Fruit fly (Drosophila melanogaster) whole organism, embryonic: ENCODE results near the gene Sem1.

Experiments
- Asciz ChIP-seq: fragments of 200-800 bp; sonication (Bioruptor generic); optimal IDR thresholded peaks from 2 replicates; lab custom pipeline; 2017; ENCODE audit warnings: missing biosample characterization, mild to moderate bottlenecking, missing genetic modification characterization, missing genetic modification reagents
- Blimp-1 ChIP-seq: fragments of 200-800 bp; sonication (Bioruptor generic); optimal IDR thresholded peaks from 3 replicates; lab custom pipeline; 2018; ENCODE audit warnings: missing biosample characterization, missing genetic modification characterization, mild to moderate bottlenecking, moderate library complexity, missing genetic modification reagents
- CG1024 ChIP-seq: fragments of 200-800 bp; sonication (Bioruptor generic); IDR thresholded peaks from 2 replicates; pipeline ENCODE4 v1.3.6; 2022; ENCODE audit warnings: missing biosample characterization, missing genetic modification characterization
- CG11247 ChIP-seq: fragments of 200-800 bp; sonication (Bioruptor generic); IDR thresholded peaks from 2 replicates; pipeline ENCODE4 v1.3.6; 2022; ENCODE audit warnings: missing biosample characterization, missing genetic modification characterization
- CG12236 ChIP-seq: fragments of 200-800 bp; sonication (Bioruptor generic); optimal IDR thresholded peaks from 2 replicates; lab custom pipeline; 2016; ENCODE audit warnings: missing biosample characterization, missing genetic modification characterization
- CG12659 ChIP-seq: fragments of 200-800 bp; sonication (Bioruptor generic); optimal IDR thresholded peaks from 3 replicates; lab custom pipeline; 2017; ENCODE audit warnings: mild to moderate bottlenecking, missing biosample characterization, missing genetic modification reagents, missing genetic modification characterization
- CG13287 ChIP-seq: fragments of 200-800 bp; sonication (Bioruptor generic); IDR thresholded peaks from 2 replicates; pipeline ENCODE4 v1.3.6; 2022; ENCODE audit warnings: missing biosample characterization, missing genetic modification characterization; ENCODE audit not compliant: partially characterized antibody
- CG13775 ChIP-seq: fragments of 200-800 bp; sonication (Bioruptor generic); optimal IDR thresholded peaks from 3 replicates; lab custom pipeline; 2017; ENCODE audit warnings: missing biosample characterization, mild to moderate bottlenecking, missing genetic modification characterization
- CG14050 ChIP-seq: fragments of 200-800 bp; sonication (Bioruptor generic); IDR thresholded peaks from 3 replicates; pipeline ENCODE4 v1.3.6; 2022; ENCODE audit warnings: missing biosample characterization, missing genetic modification characterization
- CG1603 ChIP-seq: fragments of 200-800 bp; sonication (Bioruptor generic); optimal IDR thresholded peaks from 2 replicates; lab custom pipeline; 2019; ENCODE audit warnings: missing biosample characterization, mild to moderate bottlenecking, missing genetic modification characterization, moderate library complexity
- CG17359 ChIP-seq: fragments of 200-800 bp; sonication (Bioruptor generic); optimal IDR thresholded peaks from 3 replicates; lab custom pipeline; 2018; ENCODE audit warnings: missing biosample characterization, mild to moderate bottlenecking, missing genetic modification characterization, moderate library complexity
- CG17361 ChIP-seq: fragments of 200-800 bp; sonication (Bioruptor generic); IDR thresholded peaks from 3 replicates; pipeline ENCODE4 v1.3.6; 2022; ENCODE audit warnings: missing biosample characterization, missing genetic modification characterization
- CG17802 ChIP-seq: fragments of 200-800 bp; sonication (Bioruptor generic); optimal IDR thresholded peaks from 2 replicates; lab custom pipeline; 2018; ENCODE audit warnings: missing biosample characterization, mild to moderate bottlenecking, missing genetic modification characterization, moderate library complexity
- CG18476 ChIP-seq: fragments of 200-800 bp; sonication (Bioruptor generic); optimal IDR thresholded peaks from 2 replicates; lab custom pipeline; 2016; ENCODE audit warnings: missing biosample characterization, mild to moderate bottlenecking, missing genetic modification characterization
- CG18764 ChIP-seq: fragments of 200-800 bp; sonication (Bioruptor generic); optimal IDR thresholded peaks from 3 replicates; lab custom pipeline; 2016; ENCODE audit warnings: missing biosample characterization, missing genetic modification characterization
- CG2889 ChIP-seq: fragments of 200-800 bp; sonication (Bioruptor generic); IDR thresholded peaks from 3 replicates; pipeline ENCODE4 v1.3.6; 2022; ENCODE audit warnings: missing biosample characterization, missing genetic modification characterization
- CG3163 ChIP-seq: fragments of 200-800 bp; sonication (Bioruptor generic); optimal IDR thresholded peaks from 3 replicates; lab custom pipeline; 2016; ENCODE audit warnings: missing biosample characterization, missing genetic modification characterization
- CG3281 ChIP-seq: fragments of 200-800 bp; sonication (Bioruptor generic); optimal IDR thresholded peaks from 3 replicates; lab custom pipeline; 2017; ENCODE audit warnings: missing biosample characterization, mild to moderate bottlenecking, missing genetic modification characterization
- CG34224 ChIP-seq: fragments of 200-800 bp; sonication (Bioruptor generic); IDR thresholded peaks from 3 replicates; pipeline ENCODE4 v1.3.6; 2022; ENCODE audit warnings: missing biosample characterization, missing genetic modification characterization; ENCODE audit not compliant: partially characterized antibody
- CG43689 ChIP-seq: fragments of 200-800 bp; sonication (Bioruptor generic); IDR thresholded peaks from 2 replicates; pipeline ENCODE4 v1.3.6; 2022; ENCODE audit warnings: missing biosample characterization, missing genetic modification characterization
- CG7372 ChIP-seq: fragments of 200-800 bp; sonication (Bioruptor generic); IDR thresholded peaks from 2 replicates; pipeline ENCODE4 v1.3.6; 2022; ENCODE audit warnings: missing biosample characterization, missing genetic modification characterization
- CG8281 ChIP-seq: fragments of 200-800 bp; sonication (Bioruptor generic); optimal IDR thresholded peaks from 2 replicates; lab custom pipeline; 2018; ENCODE audit warnings: missing biosample characterization, mild to moderate bottlenecking, missing genetic modification characterization, moderate library complexity
- CG9727 ChIP-seq: fragments of 200-800 bp; sonication (Bioruptor generic); optimal IDR thresholded peaks from 3 replicates; lab custom pipeline; 2017; ENCODE audit warnings: missing biosample characterization, mild to moderate bottlenecking, missing genetic modification characterization
- CkIIα-i1 ChIP-seq: fragments of 200-800 bp; sonication (Bioruptor generic); IDR thresholded peaks from 2 replicates; pipeline ENCODE4 v1.3.6; 2022; ENCODE audit warnings: missing biosample characterization, missing genetic modification characterization
- Dp ChIP-seq: fragments of 200-800 bp; sonication (Bioruptor generic); optimal IDR thresholded peaks from 2 replicates; lab custom pipeline; 2018; ENCODE audit warnings: missing biosample characterization, mild to moderate bottlenecking, missing genetic modification characterization, moderate library complexity
- MESR4 ChIP-seq: fragments of 200-800 bp; sonication (Bioruptor generic); optimal IDR thresholded peaks from 2 replicates; lab custom pipeline; 2018; ENCODE audit warnings: missing biosample characterization, mild to moderate bottlenecking, missing genetic modification characterization, moderate library complexity
- Optix ChIP-seq: fragments of 200-800 bp; sonication (Bioruptor generic); IDR thresholded peaks from 3 replicates; pipeline ENCODE4 v1.3.6; 2022; ENCODE audit warnings: missing biosample characterization, missing genetic modification characterization
- Sox102F ChIP-seq: fragments of 200-800 bp; sonication (Bioruptor generic); optimal IDR thresholded peaks from 2 replicates; lab custom pipeline; 2018; ENCODE audit warnings: missing biosample characterization, mild to moderate bottlenecking, missing genetic modification characterization, moderate library complexity
- Ssrp ChIP-seq: fragments of 200-800 bp; sonication (Bioruptor generic); optimal IDR thresholded peaks from 2 replicates; lab custom pipeline; 2018; ENCODE audit warnings: missing biosample characterization, mild to moderate bottlenecking, missing genetic modification characterization, moderate library complexity
- Trl ChIP-seq, 3 experiments: fragments of >200 bp in 2 of 3; fragments of 200-800 bp in 1 of 3; sonication (Bioruptor generic) in 1 of 3; optimal IDR thresholded peaks; 2 replicates in 1 of 3; 3 replicates in 2 of 3; lab custom pipeline; 2016 to 2017; ENCODE audit warnings: missing biosample characterization in 1 of 3, missing genetic modification characterization in 1 of 3
- Xbp1 ChIP-seq: fragments of 200-800 bp; sonication (Bioruptor generic); optimal IDR thresholded peaks from 3 replicates; lab custom pipeline; 2016; ENCODE audit warnings: missing biosample characterization, mild to moderate bottlenecking, missing genetic modification characterization
- bab2 ChIP-seq: fragments of 200-800 bp; sonication (Bioruptor generic); optimal IDR thresholded peaks from 2 replicates; lab custom pipeline; 2016; ENCODE audit warnings: missing biosample characterization, missing genetic modification characterization
- cad ChIP-seq: fragments of >200 bp; optimal IDR thresholded peaks from 2 replicates; lab custom pipeline; 2017; ENCODE audit warnings: missing biosample characterization, missing genetic modification characterization
- chif ChIP-seq, 2 experiments: fragments of 200-800 bp; sonication (Bioruptor generic); optimal IDR thresholded peaks; 3 replicates each; lab custom pipeline; 2016; ENCODE audit warnings: missing biosample characterization in 2 of 2, missing genetic modification characterization in 2 of 2
- dan ChIP-seq: fragments of 200-800 bp; sonication (Bioruptor generic); IDR thresholded peaks from 2 replicates; pipeline ENCODE4 v1.3.6; 2022; ENCODE audit warnings: missing biosample characterization, missing genetic modification characterization
- dimm ChIP-seq: fragments of 200-800 bp; sonication (Bioruptor generic); IDR thresholded peaks from 2 replicates; pipeline ENCODE4 v1.3.6; 2022; ENCODE audit warnings: missing biosample characterization, missing genetic modification characterization
- dm ChIP-seq: fragments of 200-800 bp; sonication (Bioruptor generic); optimal IDR thresholded peaks from 3 replicates; lab custom pipeline; 2016; ENCODE audit warnings: missing biosample characterization, missing genetic modification characterization
- gcm2 ChIP-seq: fragments of 200-800 bp; sonication (Bioruptor generic); optimal IDR thresholded peaks from 2 replicates; lab custom pipeline; 2016; ENCODE audit warnings: missing biosample characterization, missing genetic modification characterization
- grau ChIP-seq: fragments of 200-800 bp; optimal IDR thresholded peaks from 3 replicates; lab custom pipeline; 2019; ENCODE audit warnings: missing biosample characterization, mild to moderate bottlenecking, missing genetic modification characterization, moderate library complexity
- grn ChIP-seq: fragments of 200-800 bp; sonication (Bioruptor generic); optimal IDR thresholded peaks from 3 replicates; lab custom pipeline; 2017; ENCODE audit warnings: missing biosample characterization, missing genetic modification characterization
- ham ChIP-seq: fragments of 200-800 bp; sonication (Bioruptor generic); IDR thresholded peaks from 2 replicates; pipeline ENCODE4 v1.3.6; 2022; ENCODE audit warnings: missing biosample characterization, missing genetic modification characterization
- jumu ChIP-seq: fragments of 200-800 bp; sonication (Bioruptor generic); optimal IDR thresholded peaks from 3 replicates; lab custom pipeline; 2016; ENCODE audit warnings: missing biosample characterization, missing genetic modification characterization
- nau ChIP-seq: fragments of 200-800 bp; sonication (Bioruptor generic); optimal IDR thresholded peaks from 3 replicates; lab custom pipeline; 2017; ENCODE audit warnings: missing biosample characterization, mild to moderate bottlenecking, missing genetic modification characterization, missing genetic modification reagents
- nom ChIP-seq: fragments of 200-800 bp; sonication (Bioruptor generic); optimal IDR thresholded peaks from 2 replicates; lab custom pipeline; 2017; ENCODE audit warnings: missing biosample characterization, missing genetic modification characterization, mild to moderate bottlenecking, moderate library complexity, missing genetic modification reagents
- pb ChIP-seq: fragments of 200-800 bp; sonication (Bioruptor generic); optimal IDR thresholded peaks from 3 replicates; lab custom pipeline; 2016; ENCODE audit warnings: missing biosample characterization, missing genetic modification characterization
- pzg ChIP-seq: fragments of 200-800 bp; sonication (Bioruptor generic); optimal IDR thresholded peaks from 3 replicates; lab custom pipeline; 2018; ENCODE audit warnings: missing biosample characterization, mild to moderate bottlenecking, missing genetic modification characterization, moderate library complexity
- salm ChIP-seq: fragments of 200-800 bp; sonication (Bioruptor generic); optimal IDR thresholded peaks from 2 replicates; lab custom pipeline; 2018; ENCODE audit warnings: missing biosample characterization, mild to moderate bottlenecking, missing genetic modification characterization
- scrt ChIP-seq: fragments of 200-800 bp; sonication (Bioruptor generic); optimal IDR thresholded peaks from 2 replicates; lab custom pipeline; 2018; ENCODE audit warnings: missing biosample characterization, mild to moderate bottlenecking, missing genetic modification characterization, moderate library complexity
- seq ChIP-seq: fragments of 200-800 bp; sonication (Bioruptor generic); IDR thresholded peaks from 2 replicates; pipeline ENCODE4 v1.3.6; 2022; ENCODE audit warnings: missing biosample characterization, missing genetic modification characterization
- sisA ChIP-seq: fragments of 200-800 bp; sonication (Bioruptor generic); IDR thresholded peaks from 2 replicates; pipeline ENCODE4 v1.3.6; 2022; ENCODE audit warnings: missing biosample characterization, missing genetic modification characterization
- trh ChIP-seq: fragments of 200-800 bp; sonication (Bioruptor generic); optimal IDR thresholded peaks from 2 replicates; lab custom pipeline; 2016; ENCODE audit warnings: missing biosample characterization, missing genetic modification characterization

The Sem1 gene

DNA sequence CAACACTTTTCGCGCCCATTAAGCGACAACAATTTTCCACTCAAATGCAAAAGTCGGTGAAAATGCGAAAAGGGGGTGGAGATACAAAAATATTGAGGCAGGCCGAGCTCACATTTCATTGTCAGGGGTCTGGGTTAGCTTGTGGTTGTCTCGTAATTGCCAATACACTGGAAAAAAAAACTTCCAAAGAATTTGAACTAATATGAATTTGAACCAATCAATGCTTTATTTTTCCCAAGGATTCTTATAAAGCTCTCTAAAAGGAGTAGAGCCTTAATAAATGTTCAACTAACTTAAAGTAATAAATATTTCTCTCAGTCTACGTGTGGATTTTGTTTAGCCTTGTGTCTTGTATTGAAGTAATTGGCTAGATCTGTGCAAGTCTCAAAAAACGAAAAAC is 9.2 kb downstream of the Sem1 start (continued):
- TF ChIP-seq Optix (no peak), dan (GFP tag; lab: Robert Waterston, UW) (no peak), CG1603 (tag; lab: Kevin White, UChicago) (peak; percentile 39), CG14050 (GFP tag; lab: Robert Waterston, UW) (no peak), CG1024 (GFP tag; lab: Robert Waterston, UW) (0 out of 2 replicates have a peak, but pooled peaks have one; percentile 25), Blimp-1 (peak; percentile 37), salm (tag; lab: Kevin White, UChicago) (no peak), grau (peak; percentile 13), CG17359 (tag; lab: Kevin White, UChicago) (peak; percentile 23), nom (GFP tag; lab: Kevin White, UChicago) (no peak), CG8281 (no peak), CG17361 (GFP tag; lab: Robert Waterston, UW) (0 out of 3 replicates have a peak, but pooled peaks have one; percentile 16), CG34224 (GFP tag; lab: Robert Waterston, UW) (no peak), sisA (GFP tag; lab: Robert Waterston, UW) (peak; percentile 13; the same call in 1 of the 2 replicates), pb (no peak), CG43689 (GFP tag; lab: Robert Waterston, UW) (no peak), CG12659 (GFP tag; lab: Kevin White, UChicago) (no peak), scrt (GFP tag; lab: Kevin White, UChicago) (no peak), Xbp1 (GFP tag; lab: Kevin White, UChicago) (peak; percentile 8), Asciz (GFP tag; lab: Kevin White, UChicago) (no peak), grn (GFP tag; lab: Kevin White, UChicago) (no peak), cad (GFP tag; lab: Kevin White, UChicago) (no peak), CG13287 (GFP tag; lab: Robert Waterston, UW) (no peak), CG12236 (GFP tag; lab: Kevin White, UChicago) (no peak), CG11247 (GFP tag; lab: Robert Waterston, UW) (no peak), pzg (GFP tag; lab: Kevin White, UChicago) (no peak), bab2 (GFP tag; lab: Kevin White, UChicago) (no peak), Sox102F (GFP tag; lab: Kevin White, UChicago) (peak; percentile 48), CG3281 (GFP tag; lab: Kevin White, UChicago) (no peak), dm (no peak), chif (GFP tag; optimal IDR thresholded peaks at IDR 0.05; lab: Kevin White, UChicago) (peak; percentile 20 to 32), CG9727 (GFP tag; lab: Kevin White, UChicago) (peak; percentile 13), Ssrp (tag; lab: Kevin White, UChicago) (no peak), CG2889 (GFP tag; lab: Robert Waterston, UW) (no peak), CG18764 (no peak), CG3163 (no peak), Trl (optimal IDR thresholded peaks at IDR 0.05; lab: Kevin White, UChicago) (no peak), Trl (GFP tag; optimal IDR thresholded peaks at IDR 0.05; lab: Kevin White, UChicago) (no peak), jumu (no peak), CG18476 (GFP tag; lab: Kevin White, UChicago) (no peak), CkIIα-i1 (GFP tag; lab: Robert Waterston, UW) (no peak), dimm (GFP tag; lab: Robert Waterston, UW) (no peak), CG13775 (GFP tag; lab: Kevin White, UChicago) (no peak), Dp (GFP tag; lab: Kevin White, UChicago) (no peak), gcm2 (GFP tag; lab: Kevin White, UChicago) (no peak), nau (no peak), trh (GFP tag; lab: Kevin White, UChicago) (no peak), CG7372 (no peak), ham (GFP tag; lab: Robert Waterston, UW) (no peak), seq (GFP tag; lab: Robert Waterston, UW) (no peak), MESR4 (GFP tag; lab: Kevin White, UChicago) (no peak), CG17802 (tag; lab: Kevin White, UChicago) (no peak)
